Worm (Caenorhabditis elegans): ENCODE data around the gene try-3.

DNA sequence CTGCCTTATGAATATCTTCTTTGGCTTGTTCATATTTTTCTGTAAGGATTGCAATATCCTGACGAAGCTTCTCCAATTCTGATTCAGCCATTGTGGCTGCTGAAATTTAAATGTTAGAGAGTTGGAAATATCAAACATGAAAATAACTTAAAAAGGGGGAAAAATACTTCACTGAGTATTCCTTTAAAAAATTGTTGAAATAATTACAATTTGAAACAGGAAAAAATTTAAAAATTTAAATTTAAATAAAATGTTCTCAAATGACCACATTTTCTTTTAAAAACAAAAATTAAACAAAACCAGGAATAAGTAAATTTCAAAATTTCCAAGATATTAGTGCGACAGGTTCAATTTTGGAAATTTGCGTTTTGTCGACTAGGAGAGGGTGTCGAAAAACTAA is 15.3 kb downstream of the try-3 start, which contains the start of gene bicd-1:
- TF ChIP-seq ama-1 (optimal IDR thresholded peaks at IDR 0.05), result no peak
- TF ChIP-seq scrt-1 (GFP tag; IDR thresholded peaks at IDR 0.05), result no peak
- TF ChIP-seq flt-1 (GFP tag; IDR thresholded peaks at IDR 0.05), result no peak
- TF ChIP-seq F13C5.2 (tag; optimal IDR thresholded peaks at IDR 0.05), result no peak
- no peak for TF ChIP-seq B0310.2 (tag; optimal IDR thresholded peaks at IDR 0.05)
- TF ChIP-seq hnd-1 (tag; optimal IDR thresholded peaks at IDR 0.05), result no peak
- no peak for TF ChIP-seq aly-1 (tag; optimal IDR thresholded peaks at IDR 0.05)
- no peak for TF ChIP-seq pes-1 (GFP tag; IDR thresholded peaks at IDR 0.05)
- TF ChIP-seq ceh-36 (tag; optimal IDR thresholded peaks at IDR 0.05), result no peak
- TF ChIP-seq hmg-4 (GFP tag; optimal IDR thresholded peaks at IDR 0.05), result no peak
- TF ChIP-seq tbx-37 (GFP tag; conservative IDR thresholded peaks at IDR 0.05), result no peak
- TF ChIP-seq ceh-13 (GFP tag; optimal IDR thresholded peaks at IDR 0.05), result no peak
- no peak for TF ChIP-seq hmbx-1 (tag; optimal IDR thresholded peaks at IDR 0.05)
